Fruit fly (Drosophila melanogaster) Kc167 (cell line): ENCODE measurements around the gene slmo.

Source experiments
- Myc ChIP-seq: fragments of >200 bp; optimal IDR thresholded peaks from 2 replicates; lab custom pipeline; 2017; ENCODE audit warnings: missing external identifiers
- Sin3A ChIP-seq: fragments of >200 bp; optimal IDR thresholded peaks from 2 replicates; lab custom pipeline; 2018; ENCODE audit warnings: missing external identifiers
- h ChIP-seq: fragments of >200 bp; optimal IDR thresholded peaks from 3 replicates; lab custom pipeline; 2018; ENCODE audit warnings: missing external identifiers
- insv ChIP-seq: fragments of >200 bp; optimal IDR thresholded peaks from 3 replicates; lab custom pipeline; 2018; ENCODE audit warnings: missing external identifiers
- psq ChIP-seq: fragments of >200 bp; optimal IDR thresholded peaks from 2 replicates; lab custom pipeline; 2017; ENCODE audit warnings: missing external identifiers
- ttk ChIP-seq: sonication (Bioruptor generic); optimal IDR thresholded peaks from 2 replicates; lab custom pipeline; 2017; ENCODE audit warnings: missing external identifiers

slmo gene

DNA sequence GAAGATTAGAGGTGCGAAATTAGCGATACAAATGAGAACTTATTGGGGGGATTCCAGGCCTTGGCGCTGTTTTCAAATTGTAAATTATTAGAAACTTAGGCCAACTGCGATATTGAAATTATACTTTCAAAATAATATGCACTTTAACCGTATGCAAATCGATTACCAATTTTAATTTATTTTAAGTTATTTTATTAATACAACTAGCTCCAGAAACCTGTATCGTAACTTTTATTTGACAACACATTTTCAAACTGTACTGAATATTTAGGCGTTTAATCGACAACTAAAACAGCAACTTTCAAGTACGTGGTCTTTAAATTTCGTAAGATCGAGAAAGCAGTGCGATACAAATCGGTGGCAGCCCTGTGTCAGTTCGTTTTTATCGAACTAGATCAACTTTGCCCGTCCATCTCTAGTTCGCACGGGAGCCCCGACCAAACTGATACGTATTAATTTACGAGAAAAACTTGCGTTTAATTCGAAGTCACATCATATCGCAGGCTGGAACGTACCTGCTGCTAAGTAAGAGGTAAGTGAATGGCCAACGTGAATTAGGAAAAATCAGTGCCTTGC, 22.2 kb upstream of the slmo start, which contains the start of the genes CG9154 and Kr-h2:
CG9154 (minus strand) TSS at position 31 of the 576 bp plus-strand sequence.
Kr-h2 (plus strand) TSS at position 335 of the 576 bp plus-strand sequence.
- TF ChIP-seq Sin3A (lab: Kevin White, UChicago) (no peak), h (lab: Kevin White, UChicago) (no peak), Myc (lab: Kevin White, UChicago) (no peak), insv (lab: Kevin White, UChicago) (no peak), psq (lab: Kevin White, UChicago) (no peak), ttk (lab: Kevin White, UChicago) (no peak)

DNA sequence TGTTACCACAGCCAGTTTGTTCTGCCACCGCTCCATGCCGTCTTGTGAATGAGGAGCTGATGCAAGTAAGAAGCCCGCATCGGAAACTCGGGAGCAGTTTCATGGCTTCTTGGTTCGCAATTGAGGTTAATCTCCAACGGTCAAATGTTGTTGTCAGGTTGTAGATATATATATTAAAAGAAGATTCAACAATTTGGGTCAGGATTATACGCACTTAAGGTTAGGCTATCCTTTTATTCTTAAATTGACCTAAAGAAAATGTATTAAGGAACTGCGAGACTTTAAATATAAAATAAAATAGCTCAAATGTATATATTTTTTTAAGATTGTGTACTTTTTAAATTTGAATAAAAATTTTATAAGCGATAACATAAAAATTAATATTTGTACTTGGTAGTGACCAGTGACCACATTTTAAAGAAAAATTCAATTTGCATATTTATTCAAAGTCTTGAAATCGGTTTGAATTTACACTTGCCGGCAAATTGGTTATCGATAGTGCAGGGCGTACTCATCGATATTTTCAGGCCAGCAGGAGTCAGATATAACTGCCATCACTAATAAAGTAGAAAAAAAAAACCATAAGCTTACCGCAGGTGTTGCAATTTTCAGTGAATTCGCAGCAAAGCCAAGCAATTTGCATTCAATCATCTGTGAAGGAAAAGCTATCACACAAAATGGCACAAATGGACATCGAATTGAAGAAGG, 20.2 kb upstream of the slmo start, which contains the start of the genes CG9150 and Pfdn1:
CG9150 (minus strand) TSS at position 51 of the 708 bp plus-strand sequence.
Pfdn1 (plus strand) TSS at position 536 of the 708 bp plus-strand sequence.
- TF ChIP-seq h (lab: Kevin White, UChicago) (no peak), ttk (lab: Kevin White, UChicago) (no peak), Sin3A (lab: Kevin White, UChicago) (no peak), Myc (lab: Kevin White, UChicago) (no peak), insv (lab: Kevin White, UChicago) (no peak), psq (lab: Kevin White, UChicago) (no peak)

DNA sequence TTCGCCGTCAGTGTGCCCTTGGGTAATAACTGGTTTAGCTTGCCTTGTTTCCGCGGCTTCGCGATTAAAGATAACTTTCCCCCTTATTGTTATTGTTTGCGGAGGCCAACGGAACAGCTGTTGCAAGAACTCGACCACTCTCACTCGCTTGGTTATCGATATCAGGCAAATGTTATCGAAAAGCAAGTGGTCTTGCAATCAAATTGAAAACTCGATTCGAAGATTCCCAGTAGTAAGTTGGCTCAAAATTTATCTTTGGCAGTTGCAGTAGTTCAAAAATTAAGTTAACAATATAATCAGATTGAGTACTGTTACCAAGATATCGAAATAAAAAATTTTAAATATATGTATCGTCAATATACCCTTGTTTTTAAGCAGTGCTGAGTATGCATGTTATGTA, 17.3 kb upstream of the slmo start, which contains the start of the genes Fbw5 and CG9147:
Fbw5 (minus strand) TSS at position 131 of the 400 bp plus-strand sequence.
CG9147 (plus strand) TSS at position 175 of the 400 bp plus-strand sequence.
- TF ChIP-seq h (lab: Kevin White, UChicago) (no peak), Sin3A (lab: Kevin White, UChicago) (no peak), psq (lab: Kevin White, UChicago) (no peak)

DNA sequence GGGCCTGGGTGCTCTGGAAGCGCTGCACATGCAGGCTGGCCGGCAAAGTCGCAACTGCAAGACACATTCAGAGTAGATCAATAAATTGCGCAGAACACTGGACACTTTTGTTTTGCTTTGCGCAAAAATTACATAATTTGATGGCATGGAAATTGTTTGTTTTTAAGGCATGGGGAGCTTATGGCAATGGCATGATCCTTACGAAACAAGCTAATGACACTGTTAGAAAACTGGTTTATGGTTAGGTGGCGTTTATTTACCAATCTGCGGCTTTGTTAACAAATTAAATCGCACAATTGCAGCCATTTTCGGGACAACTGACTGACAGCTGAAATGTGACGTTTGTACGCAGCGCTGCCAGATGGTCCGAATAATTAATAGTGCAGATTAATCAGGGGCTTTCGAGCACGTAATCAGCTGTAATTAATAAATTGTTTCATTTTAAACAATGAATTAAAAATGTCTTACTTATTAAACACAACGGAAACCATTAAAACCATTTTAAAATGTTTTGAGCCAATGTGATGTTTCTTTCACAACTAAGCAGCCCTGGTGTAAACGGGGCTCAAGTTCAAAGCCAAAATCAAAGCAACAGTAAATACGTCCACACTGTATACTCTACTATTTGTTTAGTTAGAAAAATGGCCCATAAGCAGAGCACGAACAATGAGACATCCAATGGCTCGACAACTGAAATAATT, 14.0 kb upstream of the slmo start, which contains the start of the genes ND-51 and CG13994:
ND-51 (minus strand) TSS at position 376 of the 701 bp plus-strand sequence.
CG13994 (plus strand) TSS at position 608 of the 701 bp plus-strand sequence.
- no peak for TF ChIP-seq ttk (lab: Kevin White, UChicago)
- no peak for TF ChIP-seq Myc (lab: Kevin White, UChicago)
- TF ChIP-seq h (lab: Kevin White, UChicago), result no peak
- no peak for TF ChIP-seq Sin3A (lab: Kevin White, UChicago)
- no peak for TF ChIP-seq insv (lab: Kevin White, UChicago)
- no peak for TF ChIP-seq psq (lab: Kevin White, UChicago)

DNA sequence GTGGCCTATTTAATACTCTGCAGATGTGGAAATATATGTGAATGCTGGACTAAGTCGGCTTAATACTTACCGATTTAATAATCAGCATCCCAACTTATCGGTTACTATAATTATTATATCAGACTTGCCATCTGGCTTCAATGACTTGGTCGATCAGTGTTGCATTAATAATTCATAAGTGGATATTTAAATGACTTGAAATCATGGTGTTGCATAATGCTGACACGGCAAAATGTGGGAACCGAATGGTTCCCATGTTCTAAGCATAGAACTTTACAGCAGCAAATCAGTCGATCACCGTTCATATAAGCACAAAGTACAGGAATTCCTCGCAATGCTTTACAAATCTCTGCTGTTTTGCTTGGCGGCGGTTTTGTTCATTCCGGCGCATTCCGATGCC, 11.7 kb upstream of the slmo start, which contains the start of gene CG34180:
CG34180 (plus strand) TSS at position 301 of the 400 bp plus-strand sequence.
- TF ChIP-seq Myc (lab: Kevin White, UChicago) (no peak), ttk (lab: Kevin White, UChicago) (no peak), Sin3A (lab: Kevin White, UChicago) (no peak), h (lab: Kevin White, UChicago) (no peak), insv (lab: Kevin White, UChicago) (no peak), psq (lab: Kevin White, UChicago) (no peak)

DNA sequence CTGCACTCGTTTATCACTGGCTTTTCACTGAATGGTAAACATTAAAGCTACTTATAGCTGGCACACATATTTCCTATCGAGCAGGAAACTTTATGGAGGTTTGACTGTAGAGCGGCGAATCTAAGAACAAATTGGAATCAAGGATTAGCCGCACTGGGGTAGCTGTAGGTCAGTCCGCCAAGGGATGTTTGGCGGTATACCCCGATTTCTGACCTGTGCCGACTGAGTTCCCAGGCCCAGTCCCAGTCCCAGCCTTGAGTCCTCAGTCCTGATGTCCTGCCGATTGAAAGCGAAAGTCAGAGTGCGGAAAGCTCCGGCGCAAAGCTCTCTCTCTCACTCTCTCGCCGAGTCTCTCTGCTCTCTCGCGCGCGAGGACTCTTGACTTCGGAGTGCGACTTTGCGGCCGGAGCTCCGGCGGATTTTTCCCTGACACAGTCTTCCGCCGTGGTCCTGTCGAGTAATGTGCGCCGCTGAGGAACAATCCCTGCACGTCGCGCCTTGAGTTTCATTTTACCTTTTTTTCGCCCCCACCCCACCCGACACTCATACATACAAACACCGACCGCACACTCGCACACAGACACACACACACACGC, 5.5 kb upstream of the slmo start, which contains the start of gene CG13995:
CG13995 (plus strand) TSS at position 429 of the 596 bp plus-strand sequence.
- TF ChIP-seq h (lab: Kevin White, UChicago) (no peak), Myc (lab: Kevin White, UChicago) (no peak), Sin3A (lab: Kevin White, UChicago) (no peak), psq (lab: Kevin White, UChicago) (no peak), insv (lab: Kevin White, UChicago) (no peak), ttk (lab: Kevin White, UChicago) (no peak)

DNA sequence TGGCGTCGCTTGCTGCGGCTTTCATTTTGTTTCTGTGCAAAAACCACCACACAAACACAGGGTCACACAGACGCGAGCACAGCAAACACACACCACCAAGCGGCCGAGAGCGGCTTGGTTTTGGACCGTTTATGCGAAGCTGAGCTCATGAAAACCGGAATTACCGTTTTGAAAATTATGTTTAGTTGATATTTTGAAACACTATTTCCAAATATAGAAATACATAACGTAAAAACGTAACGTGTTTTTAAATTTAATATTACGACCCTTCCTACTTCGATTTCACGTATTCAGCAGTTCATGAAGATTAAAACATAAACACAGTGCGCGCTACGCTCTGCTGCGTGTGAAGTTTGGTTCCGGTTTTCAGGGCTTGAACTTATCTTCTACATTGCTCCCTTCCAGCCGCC, 2.7 kb upstream of the slmo start:
- TF ChIP-seq psq (lab: Kevin White, UChicago) (no peak), h (lab: Kevin White, UChicago) (no peak), insv (lab: Kevin White, UChicago) (no peak), Myc (lab: Kevin White, UChicago) (no peak), Sin3A (lab: Kevin White, UChicago) (no peak), ttk (lab: Kevin White, UChicago) (no peak)

DNA sequence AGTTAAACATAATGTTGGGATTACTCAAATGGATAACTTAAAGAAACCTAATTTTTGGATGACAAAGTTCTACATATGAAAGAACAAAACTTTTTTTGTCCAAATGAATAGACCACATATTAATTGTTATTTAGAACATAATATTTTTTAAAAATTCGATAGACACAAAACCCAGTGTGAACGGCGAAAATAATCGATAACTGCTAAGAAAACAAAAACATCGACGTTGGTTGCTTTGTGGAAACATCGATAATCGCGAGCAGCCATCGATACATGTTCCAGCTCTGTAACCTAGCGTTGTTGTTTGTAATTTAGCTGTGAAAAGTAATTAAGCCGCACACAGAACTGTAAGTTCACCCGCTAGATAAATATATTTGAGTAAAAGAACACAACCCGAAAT, 2.1 kb upstream of the slmo start, which contains the start of gene CG9135:
CG9135 (plus strand) TSS at position 226 of the 400 bp plus-strand sequence.
- TF ChIP-seq psq (lab: Kevin White, UChicago) (no peak), ttk (lab: Kevin White, UChicago) (no peak), Myc (lab: Kevin White, UChicago) (no peak), Sin3A (lab: Kevin White, UChicago) (no peak), insv (lab: Kevin White, UChicago) (no peak), h (lab: Kevin White, UChicago) (no peak)

DNA sequence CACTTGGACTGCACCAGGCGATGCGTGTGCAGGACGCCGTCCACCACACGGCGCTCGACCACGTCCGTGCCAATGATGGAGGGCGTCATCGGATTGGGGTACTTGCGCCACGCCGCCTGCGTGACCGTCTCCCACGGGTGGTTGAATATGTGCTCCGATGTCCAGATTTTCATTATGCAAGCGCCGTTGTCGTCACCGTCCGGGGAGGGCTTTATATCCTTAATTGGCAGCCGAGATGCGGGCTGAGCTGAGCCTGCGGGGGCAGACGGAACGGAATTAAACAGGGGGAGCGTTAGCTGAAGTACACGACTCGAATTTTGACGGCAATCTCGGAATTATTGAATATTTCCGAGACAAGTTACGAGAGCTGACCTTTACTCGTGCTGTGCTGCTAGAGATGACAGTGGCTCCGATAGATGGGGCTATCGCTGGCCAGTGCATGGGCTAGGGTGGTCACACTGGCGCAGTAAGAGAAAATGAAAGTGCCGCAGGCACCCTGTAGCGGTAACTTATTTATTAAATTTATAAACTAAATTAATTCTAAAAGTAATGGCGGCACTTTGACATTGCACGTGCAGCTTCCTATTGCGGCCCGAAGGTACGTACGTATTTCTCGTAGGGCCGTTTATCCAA, 862 bp downstream of the slmo start, which contains the start of gene IPIP:
IPIP (plus strand) TSS at position 475 of the 633 bp plus-strand sequence.
- no peak for TF ChIP-seq psq (lab: Kevin White, UChicago)
- no peak for TF ChIP-seq Myc (lab: Kevin White, UChicago)
- TF ChIP-seq insv (lab: Kevin White, UChicago), result no peak
- TF ChIP-seq Sin3A (lab: Kevin White, UChicago), result no peak
- TF ChIP-seq ttk (lab: Kevin White, UChicago), result no peak
- no peak for TF ChIP-seq h (lab: Kevin White, UChicago)
